Fruit fly (Drosophila melanogaster) S2 (cell line): ENCODE measurements around the gene CG11313.

ENCODE experiments used
- CG8478 ChIP-seq: fragments of >200 bp; optimal IDR thresholded peaks from 2 replicates; lab custom pipeline; 2018
- CTCF ChIP-seq, 2 experiments: fragments of >200 bp; optimal IDR thresholded peaks; 2 replicates each; lab custom pipeline; 2018

- no peak for TF ChIP-seq CTCF (optimal IDR thresholded peaks at IDR 0.05; lab: Kevin White, UChicago)
- TF ChIP-seq CG8478: no peak
Observed at dm6 chr3R:30779257-30779656, 48.3 kb upstream of the CG11313 start.
